Worm (Caenorhabditis elegans) whole organism, L4/young adult: ENCODE measurements around the gene nrde-3.
"Not testable (repeated sequence)": the region's sequence is repeated elsewhere in the genome, so short reads cannot be mapped to it uniquely, and the experiment has no call there.

Experiments
- W03F9.2 ChIP-seq: fragments of 150-350 bp; optimal IDR thresholded peaks from 2 replicates; lab custom pipeline; 2014; ENCODE audit warnings: missing biosample characterization, missing genetic modification characterization
- dao-5 ChIP-seq: sonication (generic microtip); optimal IDR thresholded peaks from 2 replicates; lab custom pipeline; 2016; ENCODE audit warnings: missing genotype, missing genetic modification characterization, moderate library complexity, missing compliant biosample characterization
- him-1 ChIP-seq: sonication (generic microtip); optimal IDR thresholded peaks from 2 replicates; lab custom pipeline; 2016; ENCODE audit warnings: missing genotype, missing genetic modification reagents, missing genetic modification characterization, missing compliant biosample characterization

The nrde-3 gene

ce11 chrX:371761-372285, at the start of gene nrde-3:
nrde-3 (plus strand) TSS chrX:372235.
- no peak for TF ChIP-seq W03F9.2 (tag; lab: Kevin White, UChicago)
- no peak for TF ChIP-seq dao-5 (tag; lab: Kevin White, UChicago)
- TF ChIP-seq him-1: no peak

ce11 chrX:324021-324420, 48.0 kb upstream of the nrde-3 start:
- TF ChIP-seq W03F9.2 (tag; lab: Kevin White, UChicago) (peak; percentile 45), dao-5 (tag; lab: Kevin White, UChicago) (no peak), him-1 (peak; percentile 43)

DNA sequence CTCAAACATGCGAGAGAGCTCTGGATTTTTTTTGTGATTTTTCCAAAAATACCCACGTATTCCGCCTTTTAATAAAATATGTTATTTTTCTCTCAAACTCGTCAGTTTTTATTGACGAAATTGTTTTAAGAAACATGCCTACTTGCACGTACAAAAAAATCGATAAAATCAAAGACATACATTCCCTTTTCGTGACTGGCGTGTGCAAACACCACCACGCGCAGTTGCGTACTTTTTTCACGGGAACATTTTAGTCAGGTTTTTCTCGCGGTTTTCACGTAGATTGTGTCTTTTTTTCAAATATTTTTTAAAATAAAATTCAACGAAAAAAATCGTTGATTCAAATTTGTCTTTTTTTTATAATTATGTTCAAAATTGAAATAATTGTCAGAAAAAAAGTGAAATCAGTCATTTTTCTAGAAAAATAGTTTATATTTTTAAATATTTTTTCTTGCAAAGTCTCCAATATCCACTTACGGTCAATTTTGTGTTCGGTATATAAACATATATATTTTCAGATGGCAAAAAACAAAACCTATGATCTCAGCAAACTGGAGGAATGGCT, 46.4 kb upstream of the nrde-3 start, which contains the start of gene M02E1.1:
Gene M02E1.1 (plus strand): TSS at position 515 of the 565 bp plus-strand sequence.
- TF ChIP-seq W03F9.2 (tag; lab: Kevin White, UChicago) (peak; percentile 53), him-1 (no peak)

ce11 chrX:328736-329135, 43.3 kb upstream of the nrde-3 start:
- TF ChIP-seq him-1: no peak
- no peak for TF ChIP-seq W03F9.2 (tag; lab: Kevin White, UChicago)
- TF ChIP-seq dao-5 (tag; lab: Kevin White, UChicago): no peak

DNA sequence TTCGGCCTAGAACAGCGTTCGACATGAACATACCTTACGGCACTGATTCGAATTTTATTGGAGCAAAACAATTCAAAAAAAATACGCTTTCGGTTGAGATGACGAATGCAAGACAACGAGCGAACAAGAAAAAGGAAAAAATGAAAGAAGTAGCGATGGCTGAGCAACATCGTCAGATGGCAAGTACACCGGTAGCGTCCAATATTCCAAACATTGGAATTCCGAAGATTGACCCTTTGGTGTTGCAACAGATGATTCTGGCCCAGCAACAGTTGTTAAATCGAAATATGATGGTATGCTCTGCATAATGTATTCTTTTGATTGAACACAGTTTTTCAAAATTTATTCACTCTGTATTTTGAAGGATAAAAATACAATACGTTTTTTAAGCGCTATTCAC, 39.4 kb upstream of the nrde-3 start:
- TF ChIP-seq him-1 (no peak), W03F9.2 (tag; lab: Kevin White, UChicago) (no peak), dao-5 (tag; lab: Kevin White, UChicago) (no peak)

DNA sequence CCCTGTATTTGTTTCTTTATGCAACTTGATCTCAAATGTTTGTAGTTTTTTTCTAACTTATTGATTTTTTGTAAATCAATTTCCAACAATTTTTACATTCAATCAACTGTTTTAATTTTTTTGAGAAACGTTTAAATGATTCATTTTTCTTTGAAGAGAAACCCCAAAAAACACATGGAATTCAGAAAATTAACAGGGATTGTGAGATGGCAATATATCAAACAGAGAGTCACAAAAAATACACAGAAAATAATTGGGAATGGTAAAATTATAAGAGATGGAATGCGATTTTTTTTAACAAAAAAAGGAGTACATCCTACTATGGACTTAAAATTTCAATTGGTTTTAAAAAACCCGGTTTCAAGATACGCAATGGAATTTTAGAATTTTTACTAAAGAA, 37.6 kb upstream of the nrde-3 start:
- TF ChIP-seq W03F9.2 (tag; lab: Kevin White, UChicago): no peak
- no peak for TF ChIP-seq dao-5 (tag; lab: Kevin White, UChicago)
- no peak for TF ChIP-seq him-1

ce11 chrX:343822-344221, 28.2 kb upstream of the nrde-3 start:
- no peak for TF ChIP-seq him-1
- TF ChIP-seq W03F9.2 (tag; lab: Kevin White, UChicago): no peak
- no peak for TF ChIP-seq dao-5 (tag; lab: Kevin White, UChicago)

- TF ChIP-seq W03F9.2 (tag; lab: Kevin White, UChicago); him-1; dao-5 (tag; lab: Kevin White, UChicago): not testable (repeated sequence)
Measured at ce11 chrX:347117-347516, 24.9 kb upstream of the nrde-3 start, which contains the start of gene C04E7.3. C04E7.3 (minus strand) TSS chrX:347217.

DNA sequence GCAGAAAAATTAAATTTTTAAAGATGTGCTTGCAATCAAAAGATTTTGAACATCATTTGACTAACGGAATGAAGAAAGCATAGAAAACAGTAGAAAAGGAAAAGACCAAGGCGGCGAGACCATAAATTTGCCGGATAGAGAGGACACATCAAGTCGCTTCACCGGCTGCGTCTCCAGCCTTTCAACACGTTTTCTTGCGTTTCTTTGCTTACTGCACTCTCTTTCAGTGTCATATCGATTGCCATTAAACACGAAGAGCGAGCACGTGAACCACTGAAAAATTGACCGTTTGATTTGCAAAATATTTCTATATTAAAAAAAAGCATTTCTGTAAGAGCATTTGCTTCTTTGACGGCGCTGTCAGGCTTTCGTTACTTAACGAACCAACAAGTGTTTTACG, 23.9 kb upstream of the nrde-3 start:
- no peak for TF ChIP-seq W03F9.2 (tag; lab: Kevin White, UChicago)
- no peak for TF ChIP-seq dao-5 (tag; lab: Kevin White, UChicago)
- TF ChIP-seq him-1: no peak

DNA sequence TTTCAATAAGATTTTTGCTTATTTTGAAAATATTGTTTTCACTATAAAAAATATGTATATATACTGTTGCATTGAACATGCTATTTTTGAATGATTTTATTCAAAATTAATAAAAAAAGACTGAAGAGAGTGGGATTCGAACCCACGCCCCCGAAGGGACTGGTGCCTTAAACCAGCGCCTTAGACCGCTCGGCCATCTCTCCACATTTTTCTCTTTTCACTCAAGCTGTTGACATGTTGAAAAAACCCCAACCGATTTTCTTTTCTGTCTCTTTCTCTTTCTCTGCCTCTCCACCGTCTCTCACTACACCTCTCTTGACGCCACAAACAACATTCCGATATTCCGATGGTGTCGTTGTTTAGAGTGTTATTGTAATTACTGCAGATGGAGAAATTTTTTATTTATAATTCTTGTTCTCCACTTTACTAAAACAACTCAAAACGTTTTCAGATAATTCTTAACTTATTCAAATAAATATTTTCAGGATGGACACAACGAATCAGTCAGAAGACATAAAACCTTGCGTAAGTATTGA, 18.8 kb upstream of the nrde-3 start, which contains the start of gene sor-3:
Gene sor-3 (plus strand): TSS at position 486 of the 536 bp plus-strand sequence.
- TF ChIP-seq him-1 (peak; percentile 61), dao-5 (tag; lab: Kevin White, UChicago) (no peak), W03F9.2 (tag; lab: Kevin White, UChicago) (no peak)

- no peak for TF ChIP-seq him-1
- TF ChIP-seq dao-5 (tag; lab: Kevin White, UChicago): no peak
- TF ChIP-seq W03F9.2 (tag; lab: Kevin White, UChicago): no peak
Measured at ce11 chrX:357792-358191, 14.2 kb upstream of the nrde-3 start, which contains the start of gene C04E7.1. C04E7.1 (plus strand) TSS chrX:358092.

ce11 chrX:360479-360878, 11.6 kb upstream of the nrde-3 start, which contains the start of gene C04E7.5:
C04E7.5 (plus strand) TSS chrX:360779.
- TF ChIP-seq him-1 (no peak), W03F9.2 (tag; lab: Kevin White, UChicago) (no peak), dao-5 (tag; lab: Kevin White, UChicago) (no peak)

- TF ChIP-seq W03F9.2 (tag; lab: Kevin White, UChicago): no peak
- TF ChIP-seq him-1: no peak
- no peak for TF ChIP-seq dao-5 (tag; lab: Kevin White, UChicago)
Measured at ce11 chrX:369923-370322, 2.1 kb upstream of the nrde-3 start.

- TF ChIP-seq W03F9.2 (tag; lab: Kevin White, UChicago) (no peak), dao-5 (tag; lab: Kevin White, UChicago) (no peak), him-1 (no peak)
Measured at ce11 chrX:380505-380904, 8.5 kb downstream of the nrde-3 start, which contains the start of gene R04A9.3. R04A9.3 (minus strand) TSS chrX:380605.
